Worm (Caenorhabditis elegans) whole organism, L3 larva: ENCODE measurements around the gene R02E12.12.

Source experiments
- aly-2 ChIP-seq: fragments of 150-350 bp; optimal IDR thresholded peaks from 2 replicates; lab custom pipeline; 2014; ENCODE audit warnings: missing biosample characterization, missing genetic modification characterization
- elt-2 ChIP-seq: sonication (generic microtip); optimal IDR thresholded peaks from 2 replicates; lab custom pipeline; 2016; ENCODE audit warnings: missing genetic modification reagents, mild to moderate bottlenecking, missing genetic modification characterization, missing compliant biosample characterization
- nhr-11 ChIP-seq: fragments of 150-350 bp; optimal IDR thresholded peaks from 2 replicates; lab custom pipeline; 2014; ENCODE audit warnings: missing biosample characterization, missing genetic modification characterization

DNA sequence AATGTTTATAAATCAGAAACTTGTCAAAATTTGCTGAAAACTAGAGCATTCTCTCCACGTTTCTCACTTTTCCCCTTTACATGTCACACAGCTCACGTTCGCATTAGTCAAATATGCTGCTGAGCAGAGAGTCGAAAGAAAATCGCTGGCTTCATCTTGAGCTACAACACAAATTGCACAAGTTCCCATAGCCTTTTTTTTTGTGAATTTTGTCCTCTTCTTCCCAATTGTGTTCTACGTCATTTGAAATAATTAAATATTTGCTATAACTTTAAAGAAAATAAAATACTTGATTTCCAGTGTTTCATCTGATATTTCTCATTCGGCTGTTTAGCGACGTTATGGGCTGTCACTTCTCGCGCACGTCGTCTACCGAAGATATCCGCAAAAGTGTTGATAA is 6.3 kb upstream of the R02E12.12 start, which contains the start of gene R02E12.5:
- TF ChIP-seq aly-2 (tag; lab: Kevin White, UChicago) (no peak), nhr-11 (no peak), elt-2 (no peak)
